Worm (Caenorhabditis elegans) whole organism, L4 larva: ENCODE results near the gene syf-3.

ENCODE experiments used
- dpl-1 ChIP-seq: fragments of 150-350 bp; optimal IDR thresholded peaks from 2 replicates; lab custom pipeline; 2014; ENCODE audit warnings: missing biosample characterization, missing genetic modification reagents, missing genetic modification characterization
- egl-27 ChIP-seq: sonication (generic microtip); optimal IDR thresholded peaks from 3 replicates; lab custom pipeline; 2017; ENCODE audit warnings: missing biosample characterization, missing genetic modification reagents, missing genetic modification characterization
- lin-39 ChIP-seq: fragments of 150-350 bp; optimal IDR thresholded peaks from 2 replicates; lab custom pipeline; 2014; ENCODE audit warnings: missing biosample characterization, missing genetic modification reagents, missing genetic modification characterization
- nhr-237 ChIP-seq: sonication (generic microtip); optimal IDR thresholded peaks from 2 replicates; lab custom pipeline; 2017; ENCODE audit warnings: missing biosample characterization, missing genetic modification characterization
- nhr-25 ChIP-seq: sonication (generic microtip); optimal IDR thresholded peaks from 2 replicates; lab custom pipeline; 2017; ENCODE audit warnings: missing genetic modification characterization, mild to moderate bottlenecking, missing compliant biosample characterization, antibody characterized with exemption, moderate library complexity, borderline replicate concordance; ENCODE audit not compliant: insufficient read depth

DNA sequence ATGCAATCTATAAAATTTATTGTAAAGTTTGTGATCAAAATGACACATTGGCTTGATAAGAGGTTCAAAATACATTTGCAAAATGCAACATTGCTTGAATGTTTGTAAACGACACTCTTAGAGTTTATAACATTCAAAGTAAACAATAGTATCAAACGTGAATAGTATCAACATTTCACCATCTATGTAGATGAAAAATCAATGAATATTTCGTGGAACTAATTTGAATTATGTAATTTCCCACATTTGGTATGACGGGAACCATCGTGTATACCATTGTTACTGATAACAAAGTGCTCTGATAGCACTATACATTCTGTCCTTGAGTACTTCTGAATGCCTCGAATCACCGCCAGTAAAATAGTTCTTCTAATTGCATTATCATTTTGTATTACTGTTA is 9.2 kb upstream of the syf-3 start, which contains the start of gene galt-1:
- no peak for TF ChIP-seq egl-27
- no peak for TF ChIP-seq lin-39
- no peak for TF ChIP-seq nhr-237 (tag; lab: Kevin White, UChicago)
- no peak for TF ChIP-seq dpl-1 (GFP tag; lab: Kevin White, UChicago)
- no peak for TF ChIP-seq nhr-25
